Fruit fly (Drosophila melanogaster) whole organism, wandering third instar larva: ENCODE results near the gene CG15025.
A peak's percentile ranks its signal among the peaks of the same experiment; 100 is the strongest.

Experiments
- Abd-B ChIP-seq: fragments of >200 bp; optimal IDR thresholded peaks from 2 replicates; lab custom pipeline; 2017; ENCODE audit warnings: missing biosample characterization, missing genetic modification characterization
- CG32264 ChIP-seq: fragments of 200-800 bp; sonication (Bioruptor generic); optimal IDR thresholded peaks from 2 replicates; lab custom pipeline; 2016; ENCODE audit warnings: missing biosample characterization, missing genetic modification characterization
- CG9705 ChIP-seq: fragments of 200-800 bp; sonication (Bioruptor generic); optimal IDR thresholded peaks from 2 replicates; lab custom pipeline; 2018; ENCODE audit warnings: missing biosample characterization, mild to moderate bottlenecking, missing genetic modification characterization
- Dfd ChIP-seq: fragments of >200 bp; optimal IDR thresholded peaks from 2 replicates; lab custom pipeline; 2017; ENCODE audit warnings: missing biosample characterization, missing genetic modification characterization
- Dif ChIP-seq: fragments of 200-275, 200-300 bp; sonication (Bioruptor generic); optimal IDR thresholded peaks from 2 replicates; lab custom pipeline; 2018; ENCODE audit warnings: missing biosample characterization, missing genetic modification characterization; ENCODE audit not compliant: partially characterized antibody
- GATAd ChIP-seq: sonication (Bioruptor generic); optimal IDR thresholded peaks from 2 replicates; lab custom pipeline; 2016; ENCODE audit warnings: missing biosample characterization, missing genetic modification characterization
- HLH106 ChIP-seq: fragments of 200-800 bp; optimal IDR thresholded peaks from 3 replicates; lab custom pipeline; 2019; ENCODE audit warnings: missing biosample characterization, mild to moderate bottlenecking, missing genetic modification characterization, moderate library complexity
- Hnf4 ChIP-seq: fragments of 200-800 bp; sonication (Bioruptor generic); optimal IDR thresholded peaks from 2 replicates; lab custom pipeline; 2016; ENCODE audit warnings: missing biosample characterization, mild to moderate bottlenecking, missing genetic modification characterization
- Hr83 ChIP-seq: fragments of 200-300 bp; sonication (Bioruptor generic); optimal IDR thresholded peaks from 2 replicates; lab custom pipeline; 2016; ENCODE audit warnings: missing biosample characterization, mild to moderate bottlenecking, missing genetic modification characterization, moderate library complexity; ENCODE audit not compliant: poor library complexity, severe bottlenecking
- Myc ChIP-seq: fragments of >200 bp; optimal IDR thresholded peaks from 2 replicates; lab custom pipeline; 2017
- N ChIP-seq: fragments of >200 bp; optimal IDR thresholded peaks from 2 replicates; lab custom pipeline; 2018; ENCODE audit warnings: missing biosample characterization, missing external identifiers, missing genetic modification characterization
- Rel ChIP-seq, 2 experiments: fragments of 200-800 bp; sonication (Bioruptor generic) in 1 of 2; optimal IDR thresholded peaks; 2 replicates in 1 of 2; 3 replicates in 1 of 2; lab custom pipeline; 2016 to 2019; ENCODE audit warnings: mild to moderate bottlenecking in 2 of 2, missing biosample characterization in 2 of 2, missing genetic modification characterization in 2 of 2, moderate library complexity in 1 of 2
- Vsx2 ChIP-seq: fragments of 200-300, 225-300 bp; sonication (Bioruptor generic); optimal IDR thresholded peaks from 2 replicates; lab custom pipeline; 2018; ENCODE audit warnings: missing biosample characterization, missing genetic modification characterization; ENCODE audit not compliant: partially characterized antibody
- br ChIP-seq: fragments of 200-800 bp; sonication (Bioruptor generic); optimal IDR thresholded peaks from 2 replicates; lab custom pipeline; 2016; ENCODE audit warnings: missing biosample characterization, missing genetic modification characterization
- brk ChIP-seq: fragments of 200-800 bp; sonication (Bioruptor generic); optimal IDR thresholded peaks from 2 replicates; lab custom pipeline; 2016; ENCODE audit warnings: missing biosample characterization, mild to moderate bottlenecking, missing genetic modification characterization
- dl ChIP-seq, 2 experiments: fragments of 175-275, 200-275 bp in 1 of 2; fragments of 200-275 bp in 1 of 2; sonication (Bioruptor generic); optimal IDR thresholded peaks; lab custom pipeline; 2018; ENCODE audit warnings: mild to moderate bottlenecking in 2 of 2, missing biosample characterization in 2 of 2, missing genetic modification characterization in 2 of 2, moderate library complexity in 2 of 2; ENCODE audit not compliant: partially characterized antibody in 2 of 2, insufficient read depth in 1 of 2
- dmrt93B ChIP-seq: fragments of 200-800 bp; sonication (Bioruptor generic); optimal IDR thresholded peaks from 2 replicates; lab custom pipeline; 2018; ENCODE audit warnings: missing biosample characterization, mild to moderate bottlenecking, missing genetic modification characterization
- dsf ChIP-seq: sonication (Bioruptor generic); optimal IDR thresholded peaks from 2 replicates; lab custom pipeline; 2016; ENCODE audit warnings: missing biosample characterization, missing genetic modification characterization, borderline replicate concordance
- ey ChIP-seq: fragments of 200-800 bp; sonication (Bioruptor generic); optimal IDR thresholded peaks from 2 replicates; lab custom pipeline; 2016; ENCODE audit warnings: missing biosample characterization, missing genetic modification characterization
- h ChIP-seq: fragments of 200-800 bp; sonication (Bioruptor generic); optimal IDR thresholded peaks from 3 replicates; lab custom pipeline; 2016; ENCODE audit warnings: missing biosample characterization, mild to moderate bottlenecking, missing genetic modification characterization
- jim ChIP-seq: fragments of 175-275, 200-325 bp; sonication (Bioruptor generic); optimal IDR thresholded peaks from 2 replicates; lab custom pipeline; 2016; ENCODE audit warnings: missing biosample characterization, mild to moderate bottlenecking, missing genetic modification characterization
- pan ChIP-seq: fragments of >200 bp; optimal IDR thresholded peaks from 2 replicates; lab custom pipeline; 2017
- psq ChIP-seq: fragments of 200-800 bp; sonication (Bioruptor generic); optimal IDR thresholded peaks from 3 replicates; lab custom pipeline; 2017; ENCODE audit warnings: missing biosample characterization, mild to moderate bottlenecking, missing genetic modification characterization, moderate library complexity
- rgr ChIP-seq: fragments of 200-800 bp; sonication (Bioruptor generic); optimal IDR thresholded peaks from 3 replicates; lab custom pipeline; 2016; ENCODE audit warnings: missing biosample characterization, mild to moderate bottlenecking, missing genetic modification characterization
- sv ChIP-seq: fragments of 200-800 bp; sonication (Bioruptor generic); optimal IDR thresholded peaks from 3 replicates; lab custom pipeline; 2016; ENCODE audit warnings: missing biosample characterization, missing genetic modification characterization
- usp ChIP-seq: fragments of >200 bp; optimal IDR thresholded peaks from 2 replicates; lab custom pipeline; 2017; ENCODE audit warnings: missing biosample characterization, missing genetic modification characterization
- woc ChIP-seq: sonication (Bioruptor generic); optimal IDR thresholded peaks from 2 replicates; lab custom pipeline; 2016; ENCODE audit warnings: missing biosample characterization, mild to moderate bottlenecking, missing genetic modification characterization

Gene CG15025

dm6 chr3R:19490996-19491395 is at the start of gene CG15025:
Gene CG15025, minus strand, starts transcription at chr3R:19491115.
- TF ChIP-seq Myc (lab: Kevin White, UChicago), result peak; percentile 75
- peak; percentile 21 for TF ChIP-seq Hnf4
- peak; percentile 55 for TF ChIP-seq Vsx2 (GFP tag; lab: Kevin White, UChicago)
- TF ChIP-seq h (GFP tag; lab: Kevin White, UChicago), result no peak
- peak; percentile 89 for TF ChIP-seq Dif
- no peak for TF ChIP-seq rgr (GFP tag; lab: Kevin White, UChicago)
- no peak for TF ChIP-seq N (GFP tag; lab: Kevin White, UChicago)
- TF ChIP-seq dl (GFP tag; optimal IDR thresholded peaks at IDR 0.05; lab: Kevin White, UChicago; ENCODE audit: insufficient read depth in 1 of 2, partially characterized antibody in 2 of 2), result peak; percentile 42 to 67
- TF ChIP-seq jim, result peak; percentile 19

- TF ChIP-seq h (GFP tag; lab: Kevin White, UChicago) (no peak), Dfd (GFP tag; lab: Kevin White, UChicago) (peak; percentile 96), pan (lab: Kevin White, UChicago) (no peak)
Observed at dm6 chr3R:19524486-19524885, 33.6 kb upstream of the CG15025 start.

- TF ChIP-seq dsf, result no peak
Observed at dm6 chr3R:19510338-19511130, 19.6 kb upstream of the CG15025 start.

dm6 chr3R:19509186-19509522 is 18.2 kb upstream of the CG15025 start:
- no peak for TF ChIP-seq Myc (lab: Kevin White, UChicago)
- no peak for TF ChIP-seq Abd-B (GFP tag; lab: Kevin White, UChicago)

dm6 chr3R:19508388-19509185 is 17.7 kb upstream of the CG15025 start:
- TF ChIP-seq jim (no peak), dmrt93B (no peak), GATAd (no peak), rgr (GFP tag; lab: Kevin White, UChicago) (no peak), brk (no peak), dl (GFP tag; optimal IDR thresholded peaks at IDR 0.05; lab: Kevin White, UChicago; ENCODE audit: insufficient read depth in 1 of 2, partially characterized antibody in 2 of 2) (no peak), psq (GFP tag; lab: Kevin White, UChicago) (no peak)

dm6 chr3R:19503058-19503682 is 12.3 kb upstream of the CG15025 start:
- TF ChIP-seq CG9705 (GFP tag; lab: Kevin White, UChicago), result no peak
- no peak for TF ChIP-seq psq (GFP tag; lab: Kevin White, UChicago)
- no peak for TF ChIP-seq Rel (GFP tag; optimal IDR thresholded peaks at IDR 0.05; lab: Kevin White, UChicago)
- no peak for TF ChIP-seq Rel (tag; optimal IDR thresholded peaks at IDR 0.05; lab: Kevin White, UChicago)

dm6 chr3R:19500588-19500987 is 9.7 kb upstream of the CG15025 start:
- TF ChIP-seq Dfd (GFP tag; lab: Kevin White, UChicago) (peak; percentile 56), ey (GFP tag; lab: Kevin White, UChicago) (no peak)

- no peak for TF ChIP-seq N (GFP tag; lab: Kevin White, UChicago)
- no peak for TF ChIP-seq Hr83
- TF ChIP-seq psq (GFP tag; lab: Kevin White, UChicago), result no peak
- no peak for TF ChIP-seq brk
- TF ChIP-seq GATAd, result no peak
- TF ChIP-seq Rel (GFP tag; optimal IDR thresholded peaks at IDR 0.05; lab: Kevin White, UChicago), result no peak
- TF ChIP-seq Rel (tag; optimal IDR thresholded peaks at IDR 0.05; lab: Kevin White, UChicago), result no peak
- no peak for TF ChIP-seq HLH106 (tag; lab: Kevin White, UChicago)
- no peak for TF ChIP-seq br (GFP tag; lab: Kevin White, UChicago)
- TF ChIP-seq woc (GFP tag; lab: Kevin White, UChicago), result no peak
- TF ChIP-seq Myc (lab: Kevin White, UChicago), result no peak
- no peak for TF ChIP-seq h (GFP tag; lab: Kevin White, UChicago)
- no peak for TF ChIP-seq sv (GFP tag; lab: Kevin White, UChicago)
- TF ChIP-seq Vsx2 (GFP tag; lab: Kevin White, UChicago), result no peak
- no peak for TF ChIP-seq CG32264 (GFP tag; lab: Kevin White, UChicago)
- TF ChIP-seq Dif, result no peak
- no peak for TF ChIP-seq Dfd (GFP tag; lab: Kevin White, UChicago)
- no peak for TF ChIP-seq Abd-B (GFP tag; lab: Kevin White, UChicago)
- no peak for TF ChIP-seq usp
Observed at dm6 chr3R:19499776-19500175, 8.9 kb upstream of the CG15025 start.
